Worm (Caenorhabditis elegans): ENCODE measurements around the gene srh-251.

- TF ChIP-seq him-1 (tag; optimal IDR thresholded peaks at IDR 0.05) (no peak), W03F9.2 (tag; optimal IDR thresholded peaks at IDR 0.05) (no peak), dao-5 (tag; optimal IDR thresholded peaks at IDR 0.05) (no peak)
These were observed 1.1 kb upstream of the srh-251 start, which contains the start of gene dhs-23 for ce11 chrV:15380857-15381256.

Measured in whole organism, L4/young adult.